Worm (Caenorhabditis elegans) whole organism, L3 larva: ENCODE results near the gene Y37D8A.26.

Source experiments
- egl-27 ChIP-seq: sonication (generic microtip); optimal IDR thresholded peaks from 4 replicates; lab custom pipeline; 2017; ENCODE audit warnings: missing biosample characterization, missing genetic modification reagents, missing genetic modification characterization
- nhr-12 ChIP-seq: fragments of 150-350 bp; optimal IDR thresholded peaks from 2 replicates; lab custom pipeline; 2014; ENCODE audit warnings: missing biosample characterization, missing genetic modification characterization
- zag-1 ChIP-seq: fragments of 150-350 bp; optimal IDR thresholded peaks from 2 replicates; lab custom pipeline; 2014; ENCODE audit warnings: missing biosample characterization, missing genetic modification characterization

DNA sequence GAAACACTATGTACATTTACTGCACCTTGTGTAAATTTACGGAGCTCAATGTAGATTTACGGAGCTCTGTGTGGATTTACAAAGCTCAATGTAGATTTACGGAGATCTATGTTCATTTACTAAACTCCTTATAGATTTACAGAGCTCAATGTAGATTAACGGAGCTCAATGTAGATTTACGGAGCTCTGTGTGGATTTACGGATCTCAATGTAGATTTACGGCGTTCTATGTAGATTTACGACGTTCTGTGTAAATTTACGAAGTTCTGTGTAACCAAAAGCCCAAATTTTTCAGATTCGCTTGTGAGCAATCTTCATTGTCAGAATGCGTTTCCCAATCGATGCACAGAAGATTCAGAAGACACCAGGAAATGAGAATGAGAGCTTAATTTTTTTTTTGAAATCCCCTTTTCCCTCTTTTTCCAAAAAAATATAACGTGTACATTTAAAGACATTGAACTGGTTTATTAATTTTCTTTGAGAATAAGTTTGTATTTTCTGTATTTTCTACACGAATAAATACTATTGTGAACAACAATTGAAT is 19.7 kb downstream of the Y37D8A.26 start:
- TF ChIP-seq nhr-12 (tag; lab: Kevin White, UChicago), result no peak
- no peak for TF ChIP-seq egl-27 (tag; lab: Kevin White, UChicago)
- TF ChIP-seq zag-1 (tag; lab: Kevin White, UChicago), result no peak
